Fruit fly (Drosophila melanogaster) whole organism, wandering third instar larva: ENCODE data around the gene CG13101.

ENCODE experiments used
- CG32264 ChIP-seq: fragments of 200-800 bp; sonication (Bioruptor generic); optimal IDR thresholded peaks from 2 replicates; lab custom pipeline; 2016; ENCODE audit warnings: missing biosample characterization, missing genetic modification characterization
- CrebA ChIP-seq: fragments of 200-800 bp; sonication (Bioruptor generic); optimal IDR thresholded peaks from 2 replicates; lab custom pipeline; 2016; ENCODE audit warnings: missing biosample characterization, mild to moderate bottlenecking, missing genetic modification characterization, borderline replicate concordance
- Dif ChIP-seq: fragments of 200-275, 200-300 bp; sonication (Bioruptor generic); optimal IDR thresholded peaks from 2 replicates; lab custom pipeline; 2018; ENCODE audit warnings: missing biosample characterization, missing genetic modification characterization; ENCODE audit not compliant: partially characterized antibody
- GATAd ChIP-seq: sonication (Bioruptor generic); optimal IDR thresholded peaks from 2 replicates; lab custom pipeline; 2016; ENCODE audit warnings: missing biosample characterization, missing genetic modification characterization
- HLH106 ChIP-seq: fragments of 200-800 bp; optimal IDR thresholded peaks from 3 replicates; lab custom pipeline; 2019; ENCODE audit warnings: missing biosample characterization, mild to moderate bottlenecking, missing genetic modification characterization, moderate library complexity
- Hnf4 ChIP-seq: fragments of 200-800 bp; sonication (Bioruptor generic); optimal IDR thresholded peaks from 2 replicates; lab custom pipeline; 2016; ENCODE audit warnings: missing biosample characterization, mild to moderate bottlenecking, missing genetic modification characterization
- Hr78 ChIP-seq: fragments of >200 bp; optimal IDR thresholded peaks from 2 replicates; lab custom pipeline; 2017; ENCODE audit warnings: missing biosample characterization, missing genetic modification characterization
- Hr83 ChIP-seq: fragments of 200-300 bp; sonication (Bioruptor generic); optimal IDR thresholded peaks from 2 replicates; lab custom pipeline; 2016; ENCODE audit warnings: missing biosample characterization, mild to moderate bottlenecking, missing genetic modification characterization, moderate library complexity; ENCODE audit not compliant: poor library complexity, severe bottlenecking
- Jra ChIP-seq: sonication (Bioruptor generic); optimal IDR thresholded peaks from 2 replicates; lab custom pipeline; 2016; ENCODE audit warnings: missing biosample characterization, missing genetic modification characterization
- Myc ChIP-seq: fragments of >200 bp; optimal IDR thresholded peaks from 2 replicates; lab custom pipeline; 2017
- Rel ChIP-seq, 2 experiments: fragments of 200-800 bp; sonication (Bioruptor generic) in 1 of 2; optimal IDR thresholded peaks; 2 replicates in 1 of 2; 3 replicates in 1 of 2; lab custom pipeline; 2016 to 2019; ENCODE audit warnings: mild to moderate bottlenecking in 2 of 2, missing biosample characterization in 2 of 2, missing genetic modification characterization in 2 of 2, moderate library complexity in 1 of 2
- Sp1 ChIP-seq: fragments of 200-800 bp; sonication (Bioruptor generic); optimal IDR thresholded peaks from 3 replicates; lab custom pipeline; 2019; ENCODE audit warnings: missing biosample characterization, mild to moderate bottlenecking, missing genetic modification characterization, moderate library complexity
- Vsx2 ChIP-seq: fragments of 200-300, 225-300 bp; sonication (Bioruptor generic); optimal IDR thresholded peaks from 2 replicates; lab custom pipeline; 2018; ENCODE audit warnings: missing biosample characterization, missing genetic modification characterization; ENCODE audit not compliant: partially characterized antibody
- br ChIP-seq: fragments of 200-800 bp; sonication (Bioruptor generic); optimal IDR thresholded peaks from 2 replicates; lab custom pipeline; 2016; ENCODE audit warnings: missing biosample characterization, missing genetic modification characterization
- brk ChIP-seq: fragments of 200-800 bp; sonication (Bioruptor generic); optimal IDR thresholded peaks from 2 replicates; lab custom pipeline; 2016; ENCODE audit warnings: missing biosample characterization, mild to moderate bottlenecking, missing genetic modification characterization
- dl ChIP-seq, 2 experiments: fragments of 175-275, 200-275 bp in 1 of 2; fragments of 200-275 bp in 1 of 2; sonication (Bioruptor generic); optimal IDR thresholded peaks; lab custom pipeline; 2018; ENCODE audit warnings: mild to moderate bottlenecking in 2 of 2, missing biosample characterization in 2 of 2, missing genetic modification characterization in 2 of 2, moderate library complexity in 2 of 2; ENCODE audit not compliant: partially characterized antibody in 2 of 2, insufficient read depth in 1 of 2
- dmrt93B ChIP-seq: fragments of 200-800 bp; sonication (Bioruptor generic); optimal IDR thresholded peaks from 2 replicates; lab custom pipeline; 2018; ENCODE audit warnings: missing biosample characterization, mild to moderate bottlenecking, missing genetic modification characterization
- ey ChIP-seq: fragments of 200-800 bp; sonication (Bioruptor generic); optimal IDR thresholded peaks from 2 replicates; lab custom pipeline; 2016; ENCODE audit warnings: missing biosample characterization, missing genetic modification characterization
- foxo ChIP-seq, 2 experiments: fragments of 200-800 bp; sonication (Bioruptor generic); optimal IDR thresholded peaks; 2 replicates in 1 of 2; 3 replicates in 1 of 2; lab custom pipeline; 2016 to 2017; ENCODE audit warnings: missing biosample characterization in 2 of 2, missing genetic modification characterization in 2 of 2
- fru ChIP-seq: fragments of 200-800 bp; sonication (Bioruptor generic); optimal IDR thresholded peaks from 3 replicates; lab custom pipeline; 2016; ENCODE audit warnings: missing biosample characterization, mild to moderate bottlenecking, missing genetic modification characterization
- h ChIP-seq: fragments of 200-800 bp; sonication (Bioruptor generic); optimal IDR thresholded peaks from 3 replicates; lab custom pipeline; 2016; ENCODE audit warnings: missing biosample characterization, mild to moderate bottlenecking, missing genetic modification characterization
- jim ChIP-seq: fragments of 175-275, 200-325 bp; sonication (Bioruptor generic); optimal IDR thresholded peaks from 2 replicates; lab custom pipeline; 2016; ENCODE audit warnings: missing biosample characterization, mild to moderate bottlenecking, missing genetic modification characterization
- lola ChIP-seq: fragments of >200 bp; optimal IDR thresholded peaks from 2 replicates; lab custom pipeline; 2017; ENCODE audit warnings: missing biosample characterization, missing genetic modification characterization
- pan ChIP-seq: fragments of >200 bp; optimal IDR thresholded peaks from 2 replicates; lab custom pipeline; 2017
- psq ChIP-seq: fragments of 200-800 bp; sonication (Bioruptor generic); optimal IDR thresholded peaks from 3 replicates; lab custom pipeline; 2017; ENCODE audit warnings: missing biosample characterization, mild to moderate bottlenecking, missing genetic modification characterization, moderate library complexity
- rgr ChIP-seq: fragments of 200-800 bp; sonication (Bioruptor generic); optimal IDR thresholded peaks from 3 replicates; lab custom pipeline; 2016; ENCODE audit warnings: missing biosample characterization, mild to moderate bottlenecking, missing genetic modification characterization
- sv ChIP-seq: fragments of 200-800 bp; sonication (Bioruptor generic); optimal IDR thresholded peaks from 3 replicates; lab custom pipeline; 2016; ENCODE audit warnings: missing biosample characterization, missing genetic modification characterization
- tai ChIP-seq: sonication (Bioruptor generic); optimal IDR thresholded peaks from 2 replicates; lab custom pipeline; 2016; ENCODE audit warnings: missing biosample characterization, missing genetic modification characterization
- usp ChIP-seq: fragments of >200 bp; optimal IDR thresholded peaks from 2 replicates; lab custom pipeline; 2017; ENCODE audit warnings: missing biosample characterization, missing genetic modification characterization

CG13101 gene

DNA sequence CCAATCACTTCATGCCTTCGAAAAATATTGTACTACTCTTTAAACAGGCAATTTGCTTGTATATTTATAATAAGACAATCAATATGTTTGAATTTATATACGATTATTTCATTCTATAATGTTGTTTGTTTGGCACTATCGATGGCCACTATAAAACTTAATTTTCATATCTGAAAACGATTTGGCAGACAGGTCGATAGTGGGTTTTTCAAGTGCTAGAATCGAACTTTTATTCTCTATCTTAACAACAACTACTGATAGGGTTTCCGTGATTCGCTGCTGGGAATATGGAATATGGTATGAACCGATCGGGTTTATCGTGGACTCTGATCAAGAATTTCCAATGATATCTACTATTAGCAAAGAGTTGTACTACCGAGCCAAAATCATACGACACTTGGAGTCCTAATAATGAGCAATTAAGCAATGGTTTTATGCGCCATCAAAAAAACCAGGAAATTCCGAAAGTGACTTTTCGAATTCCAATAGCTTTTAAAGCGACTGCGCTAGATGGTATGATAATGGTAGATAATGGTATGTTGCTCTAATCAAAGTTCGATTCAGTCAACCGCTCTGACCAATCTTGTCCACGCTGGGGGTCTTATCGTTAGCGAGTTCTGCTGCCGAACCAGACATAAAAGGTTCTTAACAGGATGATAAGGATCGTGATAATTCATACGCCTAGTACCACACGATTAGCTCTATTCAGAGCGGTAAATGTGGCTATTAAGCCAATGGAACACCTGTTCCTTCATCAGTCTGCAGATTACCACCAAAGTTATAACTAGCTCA is 9.2 kb upstream of the CG13101 start, which contains the start of gene CG17906:
TSS of gene CG17906 (plus strand) at position 742 of the 792 bp plus-strand sequence.
- no peak for TF ChIP-seq Hr83 (GFP tag; lab: Kevin White, UChicago)
- TF ChIP-seq tai (GFP tag; lab: Kevin White, UChicago), result no peak
- TF ChIP-seq CrebA (GFP tag; lab: Kevin White, UChicago), result no peak
- no peak for TF ChIP-seq Hnf4 (GFP tag; lab: Kevin White, UChicago)
- TF ChIP-seq usp (GFP tag; lab: Kevin White, UChicago), result no peak
- TF ChIP-seq Vsx2, result no peak
- TF ChIP-seq jim (GFP tag; lab: Kevin White, UChicago), result no peak
- TF ChIP-seq pan (lab: Kevin White, UChicago), result no peak
- TF ChIP-seq Rel (GFP tag; optimal IDR thresholded peaks at IDR 0.05; lab: Kevin White, UChicago), result no peak
- no peak for TF ChIP-seq Rel (tag; optimal IDR thresholded peaks at IDR 0.05; lab: Kevin White, UChicago)
- no peak for TF ChIP-seq sv (GFP tag; lab: Kevin White, UChicago)
- TF ChIP-seq, all 38 proteins: peak for 0

dm6 chr2L:8991583-8991982 is 6.9 kb upstream of the CG13101 start, which contains the start of gene CG9555:
CG9555 (plus strand) TSS chr2L:8991735.
- TF ChIP-seq brk (GFP tag; lab: Kevin White, UChicago) (no peak), Hr78 (no peak), Rel (GFP tag; optimal IDR thresholded peaks at IDR 0.05; lab: Kevin White, UChicago) (no peak), Rel (tag; optimal IDR thresholded peaks at IDR 0.05; lab: Kevin White, UChicago) (peak; percentile 86), foxo (GFP tag; optimal IDR thresholded peaks at IDR 0.05; lab: Kevin White, UChicago) (no peak), Myc (lab: Kevin White, UChicago) (no peak), br (GFP tag; lab: Kevin White, UChicago) (no peak), Vsx2 (no peak), dmrt93B (GFP tag; lab: Kevin White, UChicago) (no peak), HLH106 (tag; lab: Kevin White, UChicago) (no peak), CrebA (GFP tag; lab: Kevin White, UChicago) (no peak), lola (GFP tag; lab: Kevin White, UChicago) (no peak), Hr83 (GFP tag; lab: Kevin White, UChicago) (no peak), h (GFP tag; lab: Kevin White, UChicago) (peak; percentile 92), ey (GFP tag; lab: Kevin White, UChicago) (no peak)
- TF ChIP-seq, all 38 proteins: peak for 2

DNA sequence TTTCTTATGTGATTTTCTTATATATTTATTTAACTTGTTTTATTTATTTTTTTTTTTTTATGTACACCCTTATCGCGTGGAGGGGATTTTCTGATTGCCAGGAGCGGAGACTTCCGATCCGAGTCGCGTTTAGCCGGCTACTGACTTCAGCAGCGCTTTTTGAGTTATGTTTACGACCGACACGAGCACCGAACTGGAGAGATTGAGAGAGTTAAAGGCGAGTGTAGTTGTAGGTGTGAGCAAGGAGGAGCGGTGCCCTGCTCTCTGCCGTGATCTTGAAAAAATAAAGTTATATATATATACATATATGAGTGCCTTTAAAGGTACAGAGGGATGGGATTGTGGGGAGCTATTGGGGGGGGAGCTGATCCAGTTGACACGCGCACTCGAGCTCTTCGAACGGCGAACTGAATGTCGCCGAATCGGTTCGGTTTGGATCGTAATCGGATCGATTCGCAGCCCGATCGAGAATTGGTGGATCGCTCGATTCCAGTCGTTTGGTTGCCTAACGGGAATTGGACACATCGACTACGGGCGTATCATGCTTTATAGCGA is 4.4 kb upstream of the CG13101 start, which contains the start of gene rost:
TSS of gene rost (minus strand) at position 503 of the 555 bp plus-strand sequence.
- TF ChIP-seq rgr (peak; percentile 8), Sp1 (GFP tag; lab: Kevin White, UChicago) (peak; percentile 32), sv (GFP tag; lab: Kevin White, UChicago) (no peak), tai (GFP tag; lab: Kevin White, UChicago) (no peak), Jra (GFP tag; lab: Kevin White, UChicago) (no peak), CrebA (GFP tag; lab: Kevin White, UChicago) (peak; percentile 56), Rel (GFP tag; optimal IDR thresholded peaks at IDR 0.05; lab: Kevin White, UChicago) (no peak), Rel (tag; optimal IDR thresholded peaks at IDR 0.05; lab: Kevin White, UChicago) (peak; percentile 88), GATAd (no peak), Vsx2 (peak; percentile 25), h (GFP tag; lab: Kevin White, UChicago) (peak; percentile 63), Hnf4 (GFP tag; lab: Kevin White, UChicago) (peak; percentile 44), Dif (GFP tag; lab: Kevin White, UChicago) (peak; percentile 67), jim (GFP tag; lab: Kevin White, UChicago) (peak; percentile 55), psq (GFP tag; lab: Kevin White, UChicago) (no peak), fru (GFP tag; lab: Kevin White, UChicago) (peak; percentile 26), HLH106 (tag; lab: Kevin White, UChicago) (peak; percentile 1), CG32264 (no peak), dl (GFP tag; optimal IDR thresholded peaks at IDR 0.05; lab: Kevin White, UChicago; ENCODE audit: insufficient read depth in 1 of 2, partially characterized antibody in 2 of 2) (peak in 1 of 2 experiments; percentile 68)
- TF ChIP-seq, all 38 proteins: peak for 12
